Worm (Caenorhabditis elegans): ENCODE measurements around the gene ttr-54.

- TF ChIP-seq lsy-2 (tag; optimal IDR thresholded peaks at IDR 0.05) (no peak), nhr-12 (tag; optimal IDR thresholded peaks at IDR 0.05) (no peak), snpc-4 (tag; optimal IDR thresholded peaks at IDR 0.05) (no peak), mab-5 (tag; optimal IDR thresholded peaks at IDR 0.05) (no peak), ztf-11 (tag; optimal IDR thresholded peaks at IDR 0.05) (no peak)
Measured at ce11 chrIV:10153479-10153878, 2.1 kb upstream of the ttr-54 start.
